Worm (Caenorhabditis elegans) whole organism, L3 larva: ENCODE results near the gene srpa-72.
A peak's percentile ranks its signal among the peaks of the same experiment; 100 is the strongest.

Source experiments
- R02D3.7 ChIP-seq: fragments of 150-350 bp; optimal IDR thresholded peaks from 2 replicates; lab custom pipeline; 2014; ENCODE audit warnings: missing biosample characterization, missing genetic modification characterization
- aly-2 ChIP-seq: fragments of 150-350 bp; optimal IDR thresholded peaks from 2 replicates; lab custom pipeline; 2014; ENCODE audit warnings: missing biosample characterization, missing genetic modification characterization
- ceh-82 ChIP-seq: fragments of 150-350 bp; optimal IDR thresholded peaks from 2 replicates; lab custom pipeline; 2014; ENCODE audit warnings: missing biosample characterization, missing genetic modification characterization
- daf-12 ChIP-seq: fragments of 150-350 bp; optimal IDR thresholded peaks from 2 replicates; lab custom pipeline; 2014; ENCODE audit warnings: missing biosample characterization, missing genetic modification reagents, missing genetic modification characterization
- egl-27 ChIP-seq: sonication (generic microtip); optimal IDR thresholded peaks from 4 replicates; lab custom pipeline; 2017; ENCODE audit warnings: missing biosample characterization, missing genetic modification reagents, missing genetic modification characterization
- elt-1 ChIP-seq: fragments of 150-350 bp; optimal IDR thresholded peaks from 2 replicates; lab custom pipeline; 2014; ENCODE audit warnings: missing biosample characterization, missing genetic modification characterization
- elt-2 ChIP-seq: sonication (generic microtip); optimal IDR thresholded peaks from 2 replicates; lab custom pipeline; 2016; ENCODE audit warnings: missing genetic modification reagents, mild to moderate bottlenecking, missing genetic modification characterization, missing compliant biosample characterization
- elt-3 ChIP-seq, 3 experiments: fragments of 150-350 bp in 1 of 3; sonication (generic microtip) in 2 of 3; optimal IDR thresholded peaks; 2 replicates in 2 of 3; 4 replicates in 1 of 3; lab custom pipeline; 2014 to 2017; ENCODE audit warnings: missing biosample characterization in 3 of 3, missing genetic modification characterization in 3 of 3
- eor-1 ChIP-seq, 2 experiments: fragments of 150-350 bp; optimal IDR thresholded peaks; 2 replicates each; lab custom pipeline; 2014 to 2018; ENCODE audit warnings: missing biosample characterization in 2 of 2, missing genetic modification characterization in 2 of 2
- fos-1 ChIP-seq: fragments of 150-350 bp; optimal IDR thresholded peaks from 2 replicates; lab custom pipeline; 2014; ENCODE audit warnings: missing biosample characterization, missing genetic modification characterization
- hmg-11 ChIP-seq: sonication (generic microtip); optimal IDR thresholded peaks from 2 replicates; lab custom pipeline; 2016; ENCODE audit warnings: missing genetic modification characterization, missing compliant biosample characterization
- jun-1 ChIP-seq: fragments of 150-350 bp; optimal IDR thresholded peaks from 2 replicates; lab custom pipeline; 2014; ENCODE audit warnings: missing biosample characterization, missing genetic modification reagents, missing genetic modification characterization
- lin-15B ChIP-seq: fragments of 150-350 bp; optimal IDR thresholded peaks from 2 replicates; lab custom pipeline; 2014; ENCODE audit warnings: missing biosample characterization, missing genetic modification characterization
- lin-39 ChIP-seq: fragments of 150-350 bp; optimal IDR thresholded peaks from 2 replicates; lab custom pipeline; 2018; ENCODE audit warnings: missing biosample characterization, missing genetic modification reagents, missing genetic modification characterization
- nhr-12 ChIP-seq: fragments of 150-350 bp; optimal IDR thresholded peaks from 2 replicates; lab custom pipeline; 2014; ENCODE audit warnings: missing biosample characterization, missing genetic modification characterization
- nhr-23 ChIP-seq: fragments of 150-350 bp; optimal IDR thresholded peaks from 2 replicates; lab custom pipeline; 2014; ENCODE audit warnings: missing biosample characterization, missing genetic modification reagents, missing genetic modification characterization
- nhr-237 ChIP-seq: fragments of 150-350 bp; optimal IDR thresholded peaks from 2 replicates; lab custom pipeline; 2014; ENCODE audit warnings: missing biosample characterization, missing genetic modification characterization
- nhr-25 ChIP-seq: sonication (generic microtip); optimal IDR thresholded peaks from 2 replicates; lab custom pipeline; 2017; ENCODE audit warnings: missing biosample characterization, missing genetic modification characterization
- nhr-28 ChIP-seq: fragments of 150-350 bp; optimal IDR thresholded peaks from 2 replicates; lab custom pipeline; 2014; ENCODE audit warnings: missing biosample characterization, missing genetic modification characterization
- nhr-43 ChIP-seq: sonication (generic microtip); optimal IDR thresholded peaks from 2 replicates; lab custom pipeline; 2016; ENCODE audit warnings: mild to moderate bottlenecking, missing genetic modification characterization, missing compliant biosample characterization; ENCODE audit not compliant: poor library complexity, severe bottlenecking
- nhr-67 ChIP-seq: fragments of 150-350 bp; optimal IDR thresholded peaks from 2 replicates; lab custom pipeline; 2014; ENCODE audit warnings: missing biosample characterization, missing genetic modification characterization
- nhr-77 ChIP-seq: fragments of 150-350 bp; optimal IDR thresholded peaks from 2 replicates; lab custom pipeline; 2014; ENCODE audit warnings: missing biosample characterization, missing genetic modification characterization
- pha-4 ChIP-seq: fragments of 150-350 bp; optimal IDR thresholded peaks from 2 replicates; lab custom pipeline; 2014; ENCODE audit warnings: missing biosample characterization, missing genetic modification reagents, missing genetic modification characterization
- pqm-1 ChIP-seq: fragments of 150-350 bp; optimal IDR thresholded peaks from 2 replicates; lab custom pipeline; 2017; ENCODE audit warnings: missing biosample characterization, missing genetic modification characterization, inconsistent platforms
- sea-2 ChIP-seq: fragments of 150-350 bp; sonication (generic microtip); optimal IDR thresholded peaks from 4 replicates; lab custom pipeline; 2014; ENCODE audit warnings: missing biosample characterization, missing genetic modification reagents, missing genetic modification characterization
- skn-1 ChIP-seq: fragments of 150-350 bp; optimal IDR thresholded peaks from 2 replicates; lab custom pipeline; 2014; ENCODE audit warnings: missing biosample characterization, missing genetic modification characterization
- snpc-4 ChIP-seq: fragments of 150-350 bp; optimal IDR thresholded peaks from 2 replicates; lab custom pipeline; 2014; ENCODE audit warnings: missing biosample characterization, missing genetic modification characterization
- zag-1 ChIP-seq: fragments of 150-350 bp; optimal IDR thresholded peaks from 2 replicates; lab custom pipeline; 2014; ENCODE audit warnings: missing biosample characterization, missing genetic modification characterization
- ztf-4 ChIP-seq: fragments of 150-350 bp; optimal IDR thresholded peaks from 2 replicates; lab custom pipeline; 2014; ENCODE audit warnings: missing biosample characterization, missing genetic modification characterization

Gene srpa-72

DNA sequence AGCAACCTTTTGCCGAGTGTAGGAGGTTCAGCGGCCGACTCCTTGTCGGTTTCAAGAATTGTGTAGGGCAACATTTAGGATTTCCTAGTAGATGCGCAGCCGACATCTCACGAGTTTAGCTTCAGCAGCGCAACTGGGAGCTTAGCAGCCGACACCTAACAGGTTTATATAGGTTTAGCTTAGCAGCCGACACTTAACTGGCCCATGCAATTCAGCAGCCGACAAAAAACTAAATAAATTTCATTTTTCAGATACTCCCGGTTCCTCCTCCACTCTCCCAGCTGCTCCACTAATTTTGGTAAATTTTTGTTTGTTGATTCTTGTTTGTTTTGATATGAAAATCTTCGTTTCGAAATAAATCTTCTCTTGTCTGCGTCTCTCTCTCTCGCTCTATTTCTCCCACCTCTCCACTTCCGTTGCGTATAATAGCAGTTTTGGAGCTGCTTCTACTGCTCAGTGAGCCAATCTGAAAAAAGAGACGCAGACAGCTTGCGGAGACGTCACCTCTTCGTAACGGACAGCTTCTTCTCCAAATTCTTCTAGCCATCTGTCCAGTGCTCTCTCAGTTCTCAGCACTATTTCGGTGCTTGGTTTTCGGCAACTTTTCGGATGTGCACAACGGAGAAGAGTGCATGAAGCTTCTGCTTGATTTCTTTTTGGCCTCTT, 39.2 kb upstream of the srpa-72 start (continued):
- TF ChIP-seq snpc-4 (peak; percentile 41), pha-4 (no peak), nhr-77 (no peak), R02D3.7 (peak; percentile 13), ztf-4 (tag; lab: Kevin White, UChicago) (no peak), nhr-28 (no peak)

DNA sequence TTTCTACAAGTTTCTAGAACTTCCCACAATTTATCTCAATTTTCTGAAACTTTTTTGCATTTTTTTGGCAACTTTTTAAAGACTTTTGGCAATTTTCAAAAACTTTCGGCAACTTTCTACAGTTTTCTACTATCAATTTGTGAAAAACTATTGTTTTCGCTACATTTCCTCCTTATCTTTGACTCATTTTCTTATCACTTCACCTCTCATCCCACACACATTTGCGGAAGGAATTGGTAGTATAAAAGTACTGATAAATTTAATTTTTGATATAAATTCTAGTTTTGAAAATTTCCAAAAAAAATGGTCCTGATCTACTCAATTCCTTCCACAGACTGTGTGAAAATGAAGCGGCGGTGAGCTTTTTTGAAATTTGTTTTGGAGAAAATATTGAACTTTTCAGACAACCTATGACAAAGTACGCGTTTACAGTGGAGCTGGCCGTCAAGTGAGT, 37.7 kb upstream of the srpa-72 start, which contains the start of gene F29A7.4:
Gene F29A7.4, plus strand, starts transcription at position 404 of the 454 bp plus-strand sequence.
- TF ChIP-seq eor-1 (tag; optimal IDR thresholded peaks at IDR 0.05; lab: Kevin White, UChicago) = no peak
- peak; percentile 58 for TF ChIP-seq pqm-1 (tag; lab: Kevin White, UChicago)
- no peak for TF ChIP-seq daf-12 (tag; lab: Kevin White, UChicago)
- TF ChIP-seq elt-2 (tag; lab: Kevin White, UChicago) = peak; percentile 64
- TF ChIP-seq, all 47 proteins: peak for 2

- TF ChIP-seq lin-39 (tag; lab: Kevin White, UChicago) (no peak), elt-2 (tag; lab: Kevin White, UChicago) (peak; percentile 14), aly-2 (tag; lab: Kevin White, UChicago) (no peak), nhr-67 (tag; lab: Kevin White, UChicago) (no peak)
Measured at ce11 chrII:2751278-2751677, 36.0 kb upstream of the srpa-72 start.

DNA sequence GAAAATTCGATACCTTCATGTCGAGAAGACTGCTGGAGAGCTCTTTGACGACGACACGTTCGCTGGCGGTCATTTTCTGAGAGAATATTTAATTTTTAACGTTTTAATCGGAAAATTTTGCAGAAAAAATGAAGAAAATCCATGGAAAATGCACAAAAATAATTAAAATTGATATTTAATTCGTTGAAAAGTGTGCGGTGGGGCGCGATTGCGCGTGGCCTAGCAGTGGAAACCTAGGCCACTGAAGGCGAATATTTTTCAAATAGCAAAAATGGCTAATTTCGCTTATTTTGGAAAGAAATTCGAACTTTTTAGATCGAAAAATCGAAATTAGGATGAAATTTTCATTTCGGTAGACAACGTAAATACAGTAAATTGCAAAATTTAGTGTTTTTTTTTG, 34.7 kb upstream of the srpa-72 start, which contains the start of gene F29A7.6:
Gene F29A7.6, minus strand, starts transcription at position 76 of the 400 bp plus-strand sequence.
- peak; percentile 71 for TF ChIP-seq snpc-4
- peak; percentile 12 for TF ChIP-seq pqm-1 (tag; lab: Kevin White, UChicago)
- peak; percentile 47 for TF ChIP-seq nhr-43 (tag; lab: Kevin White, UChicago)
- peak; percentile 38 for TF ChIP-seq lin-39 (tag; lab: Kevin White, UChicago)
- peak; percentile 12 for TF ChIP-seq R02D3.7
- TF ChIP-seq elt-3 (tag; optimal IDR thresholded peaks at IDR 0.05; lab: Kevin White, UChicago) = no peak
- peak; percentile 79 for TF ChIP-seq lin-15B
- TF ChIP-seq aly-2 (tag; lab: Kevin White, UChicago) = no peak
- TF ChIP-seq elt-2 (tag; lab: Kevin White, UChicago) = peak; percentile 25
- peak; percentile 30 for TF ChIP-seq nhr-23

DNA sequence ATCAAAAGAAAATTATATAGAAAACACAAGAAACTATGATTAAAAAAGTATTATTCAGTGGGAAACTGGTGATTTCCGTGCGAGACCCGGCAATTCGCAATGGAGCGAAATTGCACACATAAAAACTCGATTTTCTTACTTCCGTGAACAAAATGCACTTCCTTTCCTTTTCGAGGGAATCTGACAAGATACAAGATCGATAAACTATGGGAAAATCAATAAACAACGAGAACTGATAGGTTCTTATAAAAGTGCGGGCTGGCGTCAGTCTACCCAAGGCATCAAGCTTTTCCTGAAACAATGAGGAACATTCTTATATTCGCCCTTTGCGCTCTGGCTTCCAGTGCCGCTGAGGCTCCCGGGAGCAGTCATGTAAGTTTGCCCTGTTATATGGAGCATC, 34.3 kb upstream of the srpa-72 start, which contains the start of gene F29A7.3:
Gene F29A7.3, plus strand, starts transcription at position 301 of the 400 bp plus-strand sequence.
- TF ChIP-seq hmg-11 (tag; lab: Kevin White, UChicago) (no peak), elt-1 (tag; lab: Kevin White, UChicago) (no peak), sea-2 (GFP tag; lab: Kevin White, UChicago) (no peak), lin-15B (no peak)
- TF ChIP-seq, all 47 proteins: peak for 0

DNA sequence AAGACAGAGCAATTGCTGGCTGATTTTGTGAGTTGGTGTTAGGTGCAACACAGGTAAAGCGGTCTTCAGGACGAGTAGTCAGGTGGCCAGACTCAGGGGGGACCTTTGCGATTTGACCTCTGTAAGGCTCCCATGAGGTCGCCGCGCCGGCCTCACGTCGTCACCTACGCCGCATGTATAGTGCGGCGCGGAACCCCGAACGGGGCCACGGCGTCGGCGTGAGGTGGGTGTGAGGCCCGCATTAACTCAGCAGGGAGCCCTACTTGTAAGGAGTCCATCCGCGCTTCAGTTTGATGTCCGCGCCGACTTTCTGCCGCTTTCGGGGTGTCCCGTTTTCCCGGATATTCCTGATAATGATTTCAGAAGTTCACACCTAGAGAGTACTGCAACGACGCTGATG, 32.7 kb upstream of the srpa-72 start:
- no peak for TF ChIP-seq nhr-25 (tag; lab: Kevin White, UChicago)
- TF ChIP-seq nhr-237 (tag; lab: Kevin White, UChicago) = no peak
- TF ChIP-seq skn-1 (tag; lab: Kevin White, UChicago) = no peak
- no peak for TF ChIP-seq pha-4
- no peak for TF ChIP-seq elt-3 (tag; optimal IDR thresholded peaks at IDR 0.05; lab: Kevin White, UChicago)

ce11 chrII:2756351-2756750, 30.9 kb upstream of the srpa-72 start:
- TF ChIP-seq jun-1 (tag; lab: Kevin White, UChicago) = no peak
- TF ChIP-seq elt-3 (tag; optimal IDR thresholded peaks at IDR 0.05; lab: Kevin White, UChicago) = no peak
- no peak for TF ChIP-seq fos-1
- TF ChIP-seq ceh-82 (tag; lab: Kevin White, UChicago) = no peak
- TF ChIP-seq skn-1 (tag; lab: Kevin White, UChicago) = no peak
- TF ChIP-seq nhr-12 (tag; lab: Kevin White, UChicago) = no peak
- no peak for TF ChIP-seq nhr-67 (tag; lab: Kevin White, UChicago)
- no peak for TF ChIP-seq aly-2 (tag; lab: Kevin White, UChicago)
- no peak for TF ChIP-seq daf-12 (tag; lab: Kevin White, UChicago)
- TF ChIP-seq zag-1 = no peak
- no peak for TF ChIP-seq egl-27 (tag; lab: Kevin White, UChicago)
- no peak for TF ChIP-seq elt-1 (tag; lab: Kevin White, UChicago)
